Fruit fly (Drosophila melanogaster): Measurements from ENCODE around the gene CG32023.
A peak's percentile ranks its signal among the peaks of the same experiment; 100 is the strongest.

CG32023 gene

DNA sequence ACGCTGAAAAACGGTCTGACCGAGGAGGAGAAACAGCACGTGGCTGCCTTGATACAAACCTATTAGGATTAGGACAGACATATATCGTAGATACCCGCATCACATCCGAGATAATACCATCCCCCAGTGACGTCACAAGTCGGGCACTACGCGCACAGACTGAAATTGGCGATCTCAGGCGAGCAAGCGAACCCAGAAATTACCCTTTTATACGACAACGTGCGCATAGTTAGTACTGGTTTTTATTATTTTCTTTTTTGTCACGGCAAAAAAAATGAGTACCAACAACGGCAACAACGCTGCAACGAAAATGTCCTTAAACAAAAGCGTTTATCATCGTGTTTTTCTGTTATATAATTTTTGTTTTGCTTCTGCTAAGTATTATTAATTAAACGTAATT is 5.9 kb downstream of the CG32023 start:
- no peak for TF ChIP-seq CG10669 (GFP tag; optimal IDR thresholded peaks at IDR 0.05)
- no peak for TF ChIP-seq Eip78C (GFP tag)
- TF ChIP-seq Sox15 (GFP tag; optimal IDR thresholded peaks at IDR 0.05): no peak
- TF ChIP-seq CG6163 (GFP tag; IDR thresholded peaks at IDR 0.05): no peak
- no peak for TF ChIP-seq Gug (GFP tag; IDR thresholded peaks at IDR 0.05)
- no peak for TF ChIP-seq fd59A (GFP tag; optimal IDR thresholded peaks at IDR 0.05)
- no peak for TF ChIP-seq CG7368 (GFP tag; optimal IDR thresholded peaks at IDR 0.05)
- TF ChIP-seq CG34406 (GFP tag; optimal IDR thresholded peaks at IDR 0.05): no peak

dm6 chr3L:8788445-8788844 is 15.5 kb downstream of the CG32023 start, which contains the start of gene Acbp5:
TSS of gene Acbp5 (minus strand) at chr3L:8788545.
- no peak for TF ChIP-seq Eip93F (GFP tag; optimal IDR thresholded peaks at IDR 0.05)
- no peak for TF ChIP-seq Eip75B (GFP tag; optimal IDR thresholded peaks at IDR 0.05)
- no peak for TF ChIP-seq Met (GFP tag; optimal IDR thresholded peaks at IDR 0.05)
- no peak for TF ChIP-seq fd59A (GFP tag; optimal IDR thresholded peaks at IDR 0.05)
- no peak for TF ChIP-seq lz (GFP tag; optimal IDR thresholded peaks at IDR 0.05)
- peak; percentile 51 for TF ChIP-seq vri (GFP tag; optimal IDR thresholded peaks at IDR 0.05)
- TF ChIP-seq CG6854 (GFP tag; optimal IDR thresholded peaks at IDR 0.05): no peak

- TF ChIP-seq svp (GFP tag) (peak; percentile 53), vri (GFP tag; optimal IDR thresholded peaks at IDR 0.05) (no peak)
Measured at dm6 chr3L:8787701-8788100, 16.3 kb downstream of the CG32023 start.

DNA sequence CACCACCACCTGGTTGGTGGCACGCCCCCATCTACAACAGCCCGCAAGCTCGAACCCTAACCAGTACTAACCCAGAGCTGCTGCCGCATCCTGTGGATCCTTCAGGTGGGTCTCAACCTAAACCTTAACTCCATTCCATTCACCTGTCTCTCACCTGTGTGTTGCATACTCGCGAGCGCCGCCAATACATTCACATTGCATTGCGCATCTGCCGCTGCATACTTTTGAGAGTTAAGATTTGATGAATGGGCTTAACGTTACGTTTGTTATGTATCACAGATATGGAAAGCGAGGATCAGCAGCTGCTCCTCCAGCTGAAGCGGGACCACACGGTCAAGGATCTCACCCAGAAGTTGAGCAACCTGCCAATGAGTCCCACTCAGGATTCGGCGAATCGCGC is 16.7 kb downstream of the CG32023 start:
- TF ChIP-seq CG9139 (GFP tag; optimal IDR thresholded peaks at IDR 0.05) (no peak), CG10631 (GFP tag; optimal IDR thresholded peaks at IDR 0.05) (no peak), CG34406 (GFP tag; optimal IDR thresholded peaks at IDR 0.05) (no peak), CG8119 (GFP tag; IDR thresholded peaks at IDR 0.05) (no peak), Gug (GFP tag; IDR thresholded peaks at IDR 0.05) (no peak), svp (GFP tag) (no peak), dac (GFP tag; optimal IDR thresholded peaks at IDR 0.05) (no peak), CG3919 (GFP tag; optimal IDR thresholded peaks at IDR 0.05) (no peak), CG32006 (GFP tag; optimal IDR thresholded peaks at IDR 0.05) (no peak), Eip78C (GFP tag) (no peak), CG7368 (GFP tag; optimal IDR thresholded peaks at IDR 0.05) (no peak)

DNA sequence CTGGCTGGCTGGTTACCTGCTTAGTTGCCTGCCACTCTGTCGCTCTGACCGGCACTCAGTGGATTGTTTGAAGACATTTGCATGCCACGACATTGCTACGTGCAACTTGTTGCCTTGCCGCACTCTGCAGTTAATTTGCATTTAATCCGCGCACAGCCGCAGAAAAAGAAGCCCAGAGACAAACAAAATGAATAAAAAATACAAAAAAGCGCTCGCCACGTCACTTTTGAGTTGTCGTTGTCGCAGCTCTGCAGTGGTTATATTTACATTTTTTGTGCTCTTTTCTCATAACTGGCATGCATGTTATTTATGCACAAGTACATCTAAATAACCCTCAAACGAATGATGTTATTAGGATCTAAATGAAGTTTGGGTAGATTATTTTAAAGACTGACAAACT is 20.7 kb downstream of the CG32023 start:
- TF ChIP-seq CG8119 (GFP tag; IDR thresholded peaks at IDR 0.05): peak; percentile 51; the same call in 2 of the 3 replicates
- TF ChIP-seq dsx (GFP tag; optimal IDR thresholded peaks at IDR 0.05; ENCODE audit: poor library complexity, severe bottlenecking): no peak
- peak; percentile 13 for TF ChIP-seq Lpt (GFP tag; optimal IDR thresholded peaks at IDR 0.05)
- TF ChIP-seq Met (GFP tag; optimal IDR thresholded peaks at IDR 0.05): no peak
- TF ChIP-seq cyc (GFP tag; optimal IDR thresholded peaks at IDR 0.05): no peak
- TF ChIP-seq CG6163 (GFP tag; IDR thresholded peaks at IDR 0.05): 0 out of 3 replicates have a peak, but pooled peaks have one; percentile 15
- TF ChIP-seq Eip78C (GFP tag): peak; percentile 52
- peak in 1 of 2 experiments; percentile 30 for TF ChIP-seq ss (GFP tag; optimal IDR thresholded peaks at IDR 0.05)
- TF ChIP-seq achi (GFP tag; optimal IDR thresholded peaks at IDR 0.05): peak; percentile 15
- peak; percentile 13 for TF ChIP-seq svp (GFP tag)
- peak; percentile 32; the same call in 1 of the 2 replicates for TF ChIP-seq CG15336 (GFP tag; IDR thresholded peaks at IDR 0.05)
- peak; percentile 43; the same call in 1 of the 3 replicates for TF ChIP-seq eg (GFP tag; IDR thresholded peaks at IDR 0.05)
- peak; percentile 7 for TF ChIP-seq pdm3 (GFP tag; optimal IDR thresholded peaks at IDR 0.05)
- no peak for TF ChIP-seq CG10669 (GFP tag; optimal IDR thresholded peaks at IDR 0.05)
- peak in 1 of 2 experiments; percentile 45 for TF ChIP-seq salr (GFP tag; optimal IDR thresholded peaks at IDR 0.05)
- TF ChIP-seq dac (GFP tag; optimal IDR thresholded peaks at IDR 0.05): peak; percentile 8
- TF ChIP-seq CG6276 (GFP tag; optimal IDR thresholded peaks at IDR 0.05): peak; percentile 14

dm6 chr3L:8781993-8782392 is 22.0 kb downstream of the CG32023 start:
- TF ChIP-seq pdm3 (GFP tag; optimal IDR thresholded peaks at IDR 0.05) (peak; percentile 48), CG11294 (GFP tag; IDR thresholded peaks at IDR 0.05) (no peak), esn (GFP tag; optimal IDR thresholded peaks at IDR 0.05) (peak; percentile 56), fd85E (GFP tag; optimal IDR thresholded peaks at IDR 0.05) (no peak), CG9139 (GFP tag; optimal IDR thresholded peaks at IDR 0.05) (no peak), Ets21C (GFP tag; optimal IDR thresholded peaks at IDR 0.05) (no peak), CG34406 (GFP tag; optimal IDR thresholded peaks at IDR 0.05) (peak; percentile 31), Gug (GFP tag; IDR thresholded peaks at IDR 0.05) (peak; percentile 25; the same call in 1 of the 2 replicates), CG10669 (GFP tag; optimal IDR thresholded peaks at IDR 0.05) (peak; percentile 15), Hr38 (GFP tag; optimal IDR thresholded peaks at IDR 0.05) (no peak), svp (GFP tag) (peak; percentile 6), net (GFP tag; optimal IDR thresholded peaks at IDR 0.05) (peak; percentile 17), CG3032 (tag; optimal IDR thresholded peaks at IDR 0.05) (no peak), topi (GFP tag; optimal IDR thresholded peaks at IDR 0.05) (peak; percentile 32), CG6163 (GFP tag; IDR thresholded peaks at IDR 0.05) (peak; percentile 35; the same call in 1 of the 3 replicates), CG8119 (GFP tag; IDR thresholded peaks at IDR 0.05) (peak; percentile 73), salr (GFP tag; optimal IDR thresholded peaks at IDR 0.05) (peak in 1 of 2 experiments; percentile 72), Sox102F (GFP tag; optimal IDR thresholded peaks at IDR 0.05) (no peak), Eip93F (GFP tag; optimal IDR thresholded peaks at IDR 0.05) (no peak)
